Fruit fly (Drosophila melanogaster): ENCODE data around the gene fz.

fz gene

dm6 chr3L:14253455-14253854 is 20.7 kb upstream of the fz start (continued):
- peak; percentile 63 for TF ChIP-seq Hr39 (GFP tag; optimal IDR thresholded peaks at IDR 0.05)
- no peak for TF ChIP-seq CG9139 (GFP tag; optimal IDR thresholded peaks at IDR 0.05)
- TF ChIP-seq Gug (GFP tag; IDR thresholded peaks at IDR 0.05): peak; percentile 52
- TF ChIP-seq CG8319 (GFP tag; optimal IDR thresholded peaks at IDR 0.05): peak; percentile 45
- TF ChIP-seq CG15336 (GFP tag; IDR thresholded peaks at IDR 0.05): no peak; the same call in 1 of the 2 replicates
- TF ChIP-seq fd85E (GFP tag; optimal IDR thresholded peaks at IDR 0.05): no peak
- peak; percentile 58 for TF ChIP-seq CG3032 (tag; optimal IDR thresholded peaks at IDR 0.05)
- TF ChIP-seq Hr38 (GFP tag; optimal IDR thresholded peaks at IDR 0.05): no peak
- TF ChIP-seq CG16779 (tag; optimal IDR thresholded peaks at IDR 0.05): no peak
- peak; percentile 69 for TF ChIP-seq CG6276 (GFP tag; optimal IDR thresholded peaks at IDR 0.05)
- TF ChIP-seq CG32006 (GFP tag; optimal IDR thresholded peaks at IDR 0.05): peak; percentile 79
- TF ChIP-seq CG8632 (GFP tag; optimal IDR thresholded peaks at IDR 0.05): peak; percentile 46
- TF ChIP-seq CG8119 (GFP tag; IDR thresholded peaks at IDR 0.05): peak; percentile 84
- TF ChIP-seq Ets21C (GFP tag; optimal IDR thresholded peaks at IDR 0.05): peak; percentile 42

- TF ChIP-seq CG10631 (GFP tag; optimal IDR thresholded peaks at IDR 0.05) (no peak), CG10669 (GFP tag; optimal IDR thresholded peaks at IDR 0.05) (no peak), Eip78C (GFP tag) (peak; percentile 12)
These were observed 11.4 kb upstream of the fz start for dm6 chr3L:14262770-14263169.

dm6 chr3L:14272109-14273070 is 1.8 kb upstream of the fz start:
- TF ChIP-seq salr (GFP tag; optimal IDR thresholded peaks at IDR 0.05) (peak; percentile 87 to 97), Smox (GFP tag; optimal IDR thresholded peaks at IDR 0.05) (peak; percentile 90), Ets21C (GFP tag; optimal IDR thresholded peaks at IDR 0.05) (peak; percentile 70), CG11294 (GFP tag; IDR thresholded peaks at IDR 0.05) (peak; percentile 61; the same call in 1 of the 2 replicates), spab (GFP tag; optimal IDR thresholded peaks at IDR 0.05) (peak; percentile 85), Blimp-1 (GFP tag; optimal IDR thresholded peaks at IDR 0.05) (peak; percentile 68), Hr38 (GFP tag; optimal IDR thresholded peaks at IDR 0.05) (no peak), CG11902 (GFP tag; optimal IDR thresholded peaks at IDR 0.05) (peak; percentile 71), fd85E (GFP tag; optimal IDR thresholded peaks at IDR 0.05) (peak; percentile 69), fkh (GFP tag; optimal IDR thresholded peaks at IDR 0.05) (peak; percentile 73), CG8632 (GFP tag; optimal IDR thresholded peaks at IDR 0.05) (peak; percentile 98), Lpt (GFP tag; optimal IDR thresholded peaks at IDR 0.05) (peak; percentile 96), CG8319 (GFP tag; optimal IDR thresholded peaks at IDR 0.05) (peak; percentile 45), achi (GFP tag; optimal IDR thresholded peaks at IDR 0.05) (peak; percentile 96), CG6792 (GFP tag; optimal IDR thresholded peaks at IDR 0.05) (peak; percentile 92), pdm3 (GFP tag; optimal IDR thresholded peaks at IDR 0.05) (peak; percentile 88), CG16779 (tag; optimal IDR thresholded peaks at IDR 0.05) (peak; percentile 97), CG10631 (GFP tag; optimal IDR thresholded peaks at IDR 0.05) (peak; percentile 98), CG10669 (GFP tag; optimal IDR thresholded peaks at IDR 0.05) (peak; percentile 97), dsx (GFP tag; optimal IDR thresholded peaks at IDR 0.05; ENCODE audit: poor library complexity, severe bottlenecking) (peak; percentile 97), CG7368 (GFP tag; optimal IDR thresholded peaks at IDR 0.05) (peak; percentile 81), CG8119 (GFP tag; IDR thresholded peaks at IDR 0.05) (peak; percentile 97), Sox14 (GFP tag; optimal IDR thresholded peaks at IDR 0.05) (peak; percentile 85), Ets96B (tag; optimal IDR thresholded peaks at IDR 0.05) (peak; percentile 97), CG11762 (GFP tag; optimal IDR thresholded peaks at IDR 0.05; ENCODE audit: insufficient read depth) (peak; percentile 91), CG34406 (GFP tag; optimal IDR thresholded peaks at IDR 0.05) (peak; percentile 98), fd59A (GFP tag; optimal IDR thresholded peaks at IDR 0.05) (peak; percentile 98), CG3919 (GFP tag; optimal IDR thresholded peaks at IDR 0.05) (peak; percentile 96), CG6854 (GFP tag; optimal IDR thresholded peaks at IDR 0.05) (peak; percentile 94), CG32006 (GFP tag; optimal IDR thresholded peaks at IDR 0.05) (peak; percentile 99), svp (GFP tag) (peak; percentile 95), esn (GFP tag; optimal IDR thresholded peaks at IDR 0.05) (peak; percentile 97), Eip75B (GFP tag; optimal IDR thresholded peaks at IDR 0.05) (peak; percentile 89), CG6808 (GFP tag; optimal IDR thresholded peaks at IDR 0.05) (peak; percentile 98), Sox102F (GFP tag; optimal IDR thresholded peaks at IDR 0.05) (peak; percentile 85), Eip93F (GFP tag; optimal IDR thresholded peaks at IDR 0.05) (peak; percentile 74), eg (GFP tag; IDR thresholded peaks at IDR 0.05) (peak; percentile 81), Eip78C (GFP tag) (peak; percentile 83)

Measured in whole organism, prepupa.